Worm (Caenorhabditis elegans) whole organism, young adult: ENCODE data around the gene math-14.

Source experiments
- B0035.1 ChIP-seq: sonication (generic microtip); optimal IDR thresholded peaks from 2 replicates; lab custom pipeline; 2016; ENCODE audit warnings: missing genetic modification characterization, mild to moderate bottlenecking, missing compliant biosample characterization, missing genotype, missing genetic modification reagents
- B0336.3 ChIP-seq: fragments of 200-800 bp; sonication (Bioruptor generic); IDR thresholded peaks from 2 replicates; pipeline ENCODE4 v1.3.6; 2022; ENCODE audit warnings: missing genetic modification characterization, missing compliant biosample characterization
- C17E4.6 ChIP-seq: fragments of 200-800 bp; sonication (Bioruptor generic); IDR thresholded peaks from 2 replicates; pipeline ENCODE4 v1.3.6; 2022; ENCODE audit warnings: missing genetic modification reagents, missing genetic modification characterization, missing compliant biosample characterization
- F22D6.2 ChIP-seq: sonication (generic microtip); optimal IDR thresholded peaks from 2 replicates; lab custom pipeline; 2016; ENCODE audit warnings: mild to moderate bottlenecking, missing genetic modification characterization, missing compliant biosample characterization
- F33H1.4 ChIP-seq: fragments of 200-800 bp; sonication (Bioruptor generic); IDR thresholded peaks from 2 replicates; pipeline ENCODE4 v1.3.6; 2022; ENCODE audit warnings: missing genetic modification reagents, missing genetic modification characterization, missing compliant biosample characterization
- Y53G8AR.9 ChIP-seq: fragments of 200-800 bp; sonication (Bioruptor generic); conservative IDR thresholded peaks from 2 replicates; pipeline ENCODE4 v1.3.6; 2022; ENCODE audit warnings: missing genetic modification reagents, missing genetic modification characterization, missing compliant biosample characterization
- Y56A3A.18 ChIP-seq: fragments of 200-800 bp; sonication (Bioruptor generic); IDR thresholded peaks from 2 replicates; pipeline ENCODE4 v1.3.6; 2022; ENCODE audit warnings: missing genetic modification reagents, missing genetic modification characterization, missing compliant biosample characterization
- atf-7 ChIP-seq: sonication (generic microtip); optimal IDR thresholded peaks from 2 replicates; lab custom pipeline; 2017; ENCODE audit warnings: mild to moderate bottlenecking, missing genetic modification characterization, missing compliant biosample characterization
- athp-1 ChIP-seq: sonication (generic microtip); optimal IDR thresholded peaks from 2 replicates; lab custom pipeline; 2017; ENCODE audit warnings: mild to moderate bottlenecking, missing genetic modification characterization, missing compliant biosample characterization
- attf-3 ChIP-seq: fragments of 200-800 bp; sonication (Bioruptor generic); conservative IDR thresholded peaks from 2 replicates; pipeline ENCODE4 v1.3.6; 2022; ENCODE audit warnings: missing genetic modification reagents, missing genetic modification characterization, missing compliant biosample characterization
- bed-2 ChIP-seq: fragments of 200-800 bp; sonication (Bioruptor generic); IDR thresholded peaks from 2 replicates; pipeline ENCODE4 v1.3.6; 2022; ENCODE audit warnings: missing genetic modification reagents, missing genetic modification characterization, missing compliant biosample characterization
- ccch-3 ChIP-seq: fragments of 200-800 bp; sonication (Bioruptor generic); optimal IDR thresholded peaks from 2 replicates; lab custom pipeline; 2018; ENCODE audit warnings: mild to moderate bottlenecking, missing genetic modification characterization, missing compliant biosample characterization
- cebp-1 ChIP-seq, 2 experiments: fragments of 200-800 bp in 1 of 2; sonication (Bioruptor generic) in 1 of 2; sonication (generic microtip) in 1 of 2; IDR thresholded peaks in 1 of 2; optimal IDR thresholded peaks in 1 of 2; 2 replicates each; pipeline versions ENCODE4 v1.3.6 to Lab custom; 2017 to 2022; ENCODE audit warnings: missing compliant biosample characterization in 2 of 2, missing genetic modification characterization in 2 of 2, mild to moderate bottlenecking in 1 of 2, missing genetic modification reagents in 1 of 2, moderate library complexity in 1 of 2
- ceh-58 ChIP-seq: fragments of 200-800 bp; sonication (Bioruptor generic); IDR thresholded peaks from 2 replicates; pipeline ENCODE4 v1.3.6; 2022; ENCODE audit warnings: missing genetic modification characterization, missing compliant biosample characterization
- ceh-91 ChIP-seq: fragments of 200-800 bp; sonication (Bioruptor generic); IDR thresholded peaks from 2 replicates; pipeline ENCODE4 v1.3.6; 2022; ENCODE audit warnings: missing genetic modification reagents, missing genetic modification characterization, missing compliant biosample characterization
- dpff-1 ChIP-seq: sonication (generic microtip); optimal IDR thresholded peaks from 2 replicates; lab custom pipeline; 2017; ENCODE audit warnings: mild to moderate bottlenecking, missing genetic modification characterization, missing compliant biosample characterization
- efl-1 ChIP-seq: fragments of 150-350 bp; optimal IDR thresholded peaks from 2 replicates; lab custom pipeline; 2014; ENCODE audit warnings: missing biosample characterization, missing genetic modification reagents, missing genetic modification characterization
- hlh-26 ChIP-seq: fragments of 200-800 bp; sonication (Bioruptor generic); conservative IDR thresholded peaks from 2 replicates; pipeline ENCODE4 v1.3.6; 2022; ENCODE audit warnings: missing genetic modification reagents, missing genetic modification characterization, missing compliant biosample characterization
- lin-40 ChIP-seq: sonication (generic microtip); optimal IDR thresholded peaks from 2 replicates; lab custom pipeline; 2016; ENCODE audit warnings: missing genetic modification characterization, mild to moderate bottlenecking, missing compliant biosample characterization, missing genotype, missing genetic modification reagents
- madf-10 ChIP-seq: sonication (generic microtip); optimal IDR thresholded peaks from 2 replicates; lab custom pipeline; 2016; ENCODE audit warnings: mild to moderate bottlenecking, missing genetic modification characterization, missing compliant biosample characterization
- madf-3 ChIP-seq: fragments of 200-800 bp; sonication (Bioruptor generic); IDR thresholded peaks from 2 replicates; pipeline ENCODE4 v1.3.6; 2022; ENCODE audit warnings: missing genetic modification reagents, missing genetic modification characterization, missing compliant biosample characterization
- madf-6 ChIP-seq: fragments of 200-800 bp; sonication (Bioruptor generic); IDR thresholded peaks from 2 replicates; pipeline ENCODE4 v1.3.6; 2022; ENCODE audit warnings: missing genetic modification reagents, missing genetic modification characterization, missing compliant biosample characterization
- mel-28 ChIP-seq: sonication (generic microtip); optimal IDR thresholded peaks from 2 replicates; lab custom pipeline; 2016; ENCODE audit warnings: borderline replicate concordance, mild to moderate bottlenecking, missing genetic modification characterization, missing compliant biosample characterization
- mxl-1 ChIP-seq: sonication (generic microtip); optimal IDR thresholded peaks from 2 replicates; lab custom pipeline; 2016; ENCODE audit warnings: missing genetic modification characterization, missing compliant biosample characterization
- nfyb-1 ChIP-seq: fragments of 200-800 bp; sonication (Bioruptor generic); IDR thresholded peaks from 2 replicates; pipeline ENCODE4 v1.3.6; 2022; ENCODE audit warnings: missing genetic modification reagents, missing genetic modification characterization, missing compliant biosample characterization
- nhr-27 ChIP-seq: fragments of 200-800 bp; sonication (Bioruptor generic); optimal IDR thresholded peaks from 2 replicates; lab custom pipeline; 2018; ENCODE audit warnings: mild to moderate bottlenecking, missing genetic modification characterization, moderate library complexity, missing compliant biosample characterization
- nhr-90 ChIP-seq: sonication (generic microtip); optimal IDR thresholded peaks from 2 replicates; lab custom pipeline; 2016; ENCODE audit warnings: missing genotype, mild to moderate bottlenecking, missing genetic modification characterization, missing compliant biosample characterization
- rcor-1 ChIP-seq: fragments of 200-800 bp; sonication (Bioruptor generic); IDR thresholded peaks from 2 replicates; pipeline ENCODE4 v1.3.6; 2022; ENCODE audit warnings: missing genetic modification reagents, missing genetic modification characterization, missing compliant biosample characterization
- rpc-1 ChIP-seq, 2 experiments: fragments of 150-350 bp in 1 of 2; sonication (generic microtip) in 1 of 2; optimal IDR thresholded peaks; 2 replicates each; lab custom pipeline; 2014 to 2018; ENCODE audit warnings: missing biosample characterization in 1 of 2, missing genetic modification characterization in 1 of 2, missing genetic modification reagents in 1 of 2, missing genotype in 1 of 2
- sdz-38 ChIP-seq: sonication (generic microtip); optimal IDR thresholded peaks from 2 replicates; lab custom pipeline; 2016; ENCODE audit warnings: missing genotype, missing genetic modification characterization, missing compliant biosample characterization
- snpc-1.1 ChIP-seq: sonication (generic microtip); optimal IDR thresholded peaks from 2 replicates; lab custom pipeline; 2017; ENCODE audit warnings: missing genetic modification characterization, mild to moderate bottlenecking, missing compliant biosample characterization, antibody characterized with exemption, moderate library complexity, missing genotype, missing genetic modification reagents; ENCODE audit not compliant: insufficient read depth
- snpc-3.4 ChIP-seq: sonication (generic microtip); optimal IDR thresholded peaks from 2 replicates; lab custom pipeline; 2017; ENCODE audit warnings: missing genetic modification characterization, mild to moderate bottlenecking, missing compliant biosample characterization, antibody characterized with exemption, moderate library complexity, missing genotype, missing genetic modification reagents
- unc-130 ChIP-seq: sonication (generic microtip); optimal IDR thresholded peaks from 2 replicates; lab custom pipeline; 2016; ENCODE audit warnings: missing genetic modification reagents, missing genetic modification characterization, missing compliant biosample characterization
- ztf-26 ChIP-seq: sonication (generic microtip); optimal IDR thresholded peaks from 2 replicates; lab custom pipeline; 2017; ENCODE audit warnings: missing genetic modification characterization, missing compliant biosample characterization
- ztf-6 ChIP-seq: fragments of 200-800 bp; sonication (Bioruptor generic); IDR thresholded peaks from 2 replicates; pipeline ENCODE4 v1.3.6; 2022; ENCODE audit warnings: missing genetic modification reagents, missing genetic modification characterization, missing compliant biosample characterization

Gene math-14

ce11 chrII:1895278-1895677 is 26.1 kb downstream of the math-14 start, which contains the start of gene C46F9.5:
TSS of gene C46F9.5 (plus strand) at chrII:1895578.
- TF ChIP-seq madf-10 (tag; lab: Kevin White, UChicago) = no peak
- TF ChIP-seq nfyb-1 (GFP tag; lab: Robert Waterston, UW) = no peak
- TF ChIP-seq mxl-1 (tag; lab: Kevin White, UChicago) = no peak
- TF ChIP-seq madf-3 (GFP tag; lab: Robert Waterston, UW) = no peak
- no peak for TF ChIP-seq dpff-1 (tag; lab: Kevin White, UChicago)
- TF ChIP-seq B0336.3 (GFP tag; lab: Robert Waterston, UW) = no peak
- no peak for TF ChIP-seq ztf-26 (tag; lab: Kevin White, UChicago)
- TF ChIP-seq F33H1.4 (GFP tag; lab: Robert Waterston, UW) = no peak
- TF ChIP-seq, all 124 proteins: peak for 0

DNA sequence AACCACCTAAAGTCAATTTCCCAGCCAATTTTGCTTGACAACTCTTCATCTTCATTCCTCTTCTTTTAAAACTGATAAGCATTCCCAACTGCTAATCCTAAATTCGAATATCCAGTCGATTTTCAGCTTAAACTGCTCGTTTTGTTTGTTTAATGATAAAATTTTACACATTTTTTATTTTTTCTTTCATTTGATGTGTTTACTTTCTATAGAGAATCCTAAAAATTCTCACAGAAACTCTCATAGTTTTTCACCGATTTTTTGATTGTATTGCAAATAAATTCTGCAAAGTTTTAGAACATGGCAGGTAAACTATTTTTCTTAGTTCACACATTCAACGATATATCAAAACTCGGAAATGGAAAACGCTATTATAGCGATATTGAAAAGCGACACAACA is 26.5 kb downstream of the math-14 start, which contains the start of gene math-25:
Gene math-25, plus strand, starts transcription at position 301 of the 400 bp plus-strand sequence.
- TF ChIP-seq efl-1 (no peak), ceh-58 (no peak), rpc-1 (optimal IDR thresholded peaks at IDR 0.05; lab: Kevin White, UChicago) (no peak), rpc-1 (tag; optimal IDR thresholded peaks at IDR 0.05; lab: Kevin White, UChicago) (no peak), attf-3 (GFP tag; lab: Robert Waterston, UW) (no peak), mel-28 (tag; lab: Kevin White, UChicago) (no peak), Y56A3A.18 (no peak), ccch-3 (no peak), B0336.3 (GFP tag; lab: Robert Waterston, UW) (no peak), snpc-3.4 (tag; lab: Kevin White, UChicago) (no peak), B0035.1 (tag; lab: Kevin White, UChicago) (no peak), lin-40 (tag; lab: Kevin White, UChicago) (no peak), snpc-1.1 (tag; lab: Kevin White, UChicago) (no peak), cebp-1 (GFP tag; IDR thresholded peaks at IDR 0.05; lab: Robert Waterston, UW) (no peak), cebp-1 (tag; optimal IDR thresholded peaks at IDR 0.05; lab: Kevin White, UChicago) (no peak), sdz-38 (tag; lab: Kevin White, UChicago) (no peak), Y53G8AR.9 (GFP tag; lab: Robert Waterston, UW) (no peak), unc-130 (GFP tag; lab: Kevin White, UChicago) (no peak), nhr-90 (tag; lab: Kevin White, UChicago) (no peak)

- no peak for TF ChIP-seq rcor-1 (GFP tag; lab: Robert Waterston, UW)
- no peak for TF ChIP-seq F22D6.2
These were observed 28.7 kb downstream of the math-14 start, which contains the start of gene C46F9.6 for ce11 chrII:1897936-1898335. TSS of gene C46F9.6 (plus strand) at chrII:1898236.

DNA sequence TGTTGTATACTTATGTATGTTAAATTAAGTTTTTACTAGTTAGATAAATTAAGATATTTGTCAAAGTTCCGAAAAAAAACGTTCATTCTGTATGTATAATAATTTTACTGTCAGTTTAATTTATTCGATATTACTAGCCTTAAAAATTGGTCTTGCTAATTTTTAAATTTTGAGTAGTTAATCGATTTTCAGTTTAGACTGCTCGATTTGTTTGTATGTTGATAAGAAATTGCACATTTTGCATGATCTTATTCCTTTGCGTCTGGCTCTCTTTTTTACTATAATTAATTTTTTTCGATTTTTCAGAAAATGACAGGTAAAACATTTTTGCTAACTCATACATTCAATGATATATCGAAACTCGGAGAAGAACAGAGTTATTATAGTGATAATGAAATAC is 30.7 kb downstream of the math-14 start, which contains the start of gene math-24:
Gene math-24, plus strand, starts transcription at position 301 of the 400 bp plus-strand sequence.
- TF ChIP-seq bed-2 (GFP tag; lab: Robert Waterston, UW) (no peak), atf-7 (tag; lab: Kevin White, UChicago) (no peak), ztf-6 (no peak), mel-28 (tag; lab: Kevin White, UChicago) (no peak), attf-3 (GFP tag; lab: Robert Waterston, UW) (no peak)
- TF ChIP-seq, all 124 proteins: peak for 0

DNA sequence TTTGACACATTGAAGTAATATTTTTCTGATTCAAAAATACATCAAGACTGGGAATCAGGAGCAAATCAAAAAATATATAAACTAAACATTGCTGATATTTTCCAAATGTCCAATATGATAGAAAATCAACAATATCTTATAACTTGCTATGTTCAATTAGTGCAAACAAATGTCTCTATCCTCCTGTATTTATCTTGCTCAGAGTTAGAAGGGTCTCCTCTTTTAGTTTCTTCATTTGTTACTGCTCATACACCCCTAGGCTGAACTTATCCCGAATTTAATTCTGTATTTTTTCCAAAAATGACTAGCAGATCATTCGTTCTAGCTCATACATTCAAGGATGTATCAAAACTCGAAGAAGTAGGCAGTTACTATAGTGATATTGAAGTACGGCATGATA is 32.8 kb downstream of the math-14 start, which contains the start of gene math-23:
Gene math-23, plus strand, starts transcription at position 301 of the 400 bp plus-strand sequence.
- no peak for TF ChIP-seq ceh-91 (GFP tag; lab: Robert Waterston, UW)
- TF ChIP-seq athp-1 (tag; lab: Kevin White, UChicago) = no peak
- TF ChIP-seq nhr-27 (tag; lab: Kevin White, UChicago) = no peak
- no peak for TF ChIP-seq F22D6.2
- no peak for TF ChIP-seq hlh-26 (GFP tag; lab: Robert Waterston, UW)
- no peak for TF ChIP-seq madf-6
- TF ChIP-seq dpff-1 (tag; lab: Kevin White, UChicago) = no peak
- no peak for TF ChIP-seq mxl-1 (tag; lab: Kevin White, UChicago)
- TF ChIP-seq C17E4.6 (GFP tag; lab: Robert Waterston, UW) = no peak
- TF ChIP-seq, all 124 proteins: peak for 0
